Fruit fly (Drosophila melanogaster) whole organism, embryonic: Measurements from ENCODE around the gene put.
A peak's percentile ranks its signal among the peaks of the same experiment; 100 is the strongest.

Source experiments
- ATbp ChIP-seq: fragments of 200-800 bp; sonication (Bioruptor generic); optimal IDR thresholded peaks from 2 replicates; lab custom pipeline; 2017; ENCODE audit warnings: missing biosample characterization, mild to moderate bottlenecking, missing genetic modification characterization, missing genetic modification reagents
- CG11398 ChIP-seq: fragments of 200-800 bp; sonication (Bioruptor generic); optimal IDR thresholded peaks from 2 replicates; lab custom pipeline; 2016; ENCODE audit warnings: missing biosample characterization, missing genetic modification characterization
- CG11560 ChIP-seq: fragments of 200-800 bp; sonication (Bioruptor generic); IDR thresholded peaks from 3 replicates; pipeline ENCODE4 v1.3.6; 2022; ENCODE audit warnings: missing biosample characterization, missing genetic modification characterization
- CG13123 ChIP-seq: fragments of 200-800 bp; sonication (Bioruptor generic); optimal IDR thresholded peaks from 2 replicates; lab custom pipeline; 2016; ENCODE audit warnings: missing biosample characterization, missing genetic modification characterization
- CG14014 ChIP-seq: fragments of 200-800 bp; sonication (Bioruptor generic); IDR thresholded peaks from 2 replicates; pipeline ENCODE4 v1.3.6; 2022; ENCODE audit warnings: missing biosample characterization, missing genetic modification characterization
- CG14667 ChIP-seq: fragments of 200-800 bp; sonication (Bioruptor generic); IDR thresholded peaks from 2 replicates; pipeline ENCODE4 v1.3.6; 2022; ENCODE audit warnings: missing biosample characterization, missing genetic modification characterization
- CG17359 ChIP-seq: fragments of 200-800 bp; sonication (Bioruptor generic); optimal IDR thresholded peaks from 3 replicates; lab custom pipeline; 2018; ENCODE audit warnings: missing biosample characterization, mild to moderate bottlenecking, missing genetic modification characterization, moderate library complexity
- CG17361 ChIP-seq: fragments of 200-800 bp; sonication (Bioruptor generic); IDR thresholded peaks from 3 replicates; pipeline ENCODE4 v1.3.6; 2022; ENCODE audit warnings: missing biosample characterization, missing genetic modification characterization
- CG2120 ChIP-seq: fragments of 200-800 bp; sonication (Bioruptor generic); optimal IDR thresholded peaks from 3 replicates; lab custom pipeline; 2016; ENCODE audit warnings: missing biosample characterization, missing genetic modification characterization
- CG2875 ChIP-seq: fragments of 200-800 bp; sonication (Bioruptor generic); optimal IDR thresholded peaks from 2 replicates; lab custom pipeline; 2017; ENCODE audit warnings: missing biosample characterization, mild to moderate bottlenecking, missing genetic modification characterization, missing genetic modification reagents
- CG30431 ChIP-seq: fragments of 200-800 bp; sonication (Bioruptor generic); optimal IDR thresholded peaks from 2 replicates; lab custom pipeline; 2017; ENCODE audit warnings: missing biosample characterization, missing genetic modification characterization
- CG3163 ChIP-seq: fragments of 200-800 bp; sonication (Bioruptor generic); optimal IDR thresholded peaks from 3 replicates; lab custom pipeline; 2016; ENCODE audit warnings: missing biosample characterization, missing genetic modification characterization
- CG34376 ChIP-seq: fragments of 200-800 bp; sonication (Bioruptor generic); optimal IDR thresholded peaks from 2 replicates; lab custom pipeline; 2018; ENCODE audit warnings: missing biosample characterization, mild to moderate bottlenecking, missing genetic modification characterization
- CG4282 ChIP-seq: fragments of 200-800 bp; sonication (Bioruptor generic); optimal IDR thresholded peaks from 2 replicates; lab custom pipeline; 2016; ENCODE audit warnings: missing biosample characterization, missing genetic modification characterization
- CG4707 ChIP-seq: fragments of 200-800 bp; sonication (Bioruptor generic); optimal IDR thresholded peaks from 2 replicates; lab custom pipeline; 2018; ENCODE audit warnings: missing biosample characterization, mild to moderate bottlenecking, missing genetic modification characterization, moderate library complexity
- CG4854 ChIP-seq: fragments of 200-800 bp; sonication (Bioruptor generic); optimal IDR thresholded peaks from 2 replicates; lab custom pipeline; 2016; ENCODE audit warnings: missing biosample characterization, missing genetic modification characterization, inconsistent platforms
- CG6272 ChIP-seq: fragments of 200-800 bp; sonication (Bioruptor generic); IDR thresholded peaks from 2 replicates; pipeline ENCODE4 v1.3.6; 2022; ENCODE audit warnings: missing biosample characterization, missing genetic modification characterization
- CG6654 ChIP-seq: fragments of 200-800 bp; sonication (Bioruptor generic); optimal IDR thresholded peaks from 2 replicates; lab custom pipeline; 2017; ENCODE audit warnings: missing biosample characterization, mild to moderate bottlenecking, missing genetic modification characterization
- CG7372 ChIP-seq: fragments of 200-800 bp; sonication (Bioruptor generic); IDR thresholded peaks from 2 replicates; pipeline ENCODE4 v1.3.6; 2022; ENCODE audit warnings: missing biosample characterization, missing genetic modification characterization
- CG8281 ChIP-seq: fragments of 200-800 bp; sonication (Bioruptor generic); optimal IDR thresholded peaks from 2 replicates; lab custom pipeline; 2018; ENCODE audit warnings: missing biosample characterization, mild to moderate bottlenecking, missing genetic modification characterization, moderate library complexity
- CG8478 ChIP-seq: fragments of >200 bp; optimal IDR thresholded peaks from 2 replicates; lab custom pipeline; 2018
- Hsf ChIP-seq: fragments of 200-800 bp; sonication (Bioruptor generic); optimal IDR thresholded peaks from 3 replicates; lab custom pipeline; 2016; ENCODE audit warnings: missing biosample characterization, missing genetic modification characterization
- Max ChIP-seq: fragments of 200-800 bp; sonication (Bioruptor generic); optimal IDR thresholded peaks from 2 replicates; lab custom pipeline; 2016; ENCODE audit warnings: missing biosample characterization, mild to moderate bottlenecking, missing genetic modification characterization
- NK7.1 ChIP-seq: fragments of 200-800 bp; sonication (Bioruptor generic); optimal IDR thresholded peaks from 3 replicates; lab custom pipeline; 2016; ENCODE audit warnings: missing biosample characterization, missing genetic modification characterization
- NfI ChIP-seq: fragments of 200-800 bp; sonication (Bioruptor generic); optimal IDR thresholded peaks from 3 replicates; lab custom pipeline; 2018; ENCODE audit warnings: missing biosample characterization, mild to moderate bottlenecking, missing genetic modification characterization, moderate library complexity
- Ptx1 ChIP-seq: fragments of 200-800 bp; sonication (Bioruptor generic); IDR thresholded peaks from 2 replicates; pipeline ENCODE4 v1.3.6; 2022; ENCODE audit warnings: missing biosample characterization, missing genetic modification characterization
- Rx ChIP-seq: fragments of 200-800 bp; sonication (Bioruptor generic); IDR thresholded peaks from 2 replicates; pipeline ENCODE4 v1.3.6; 2022; ENCODE audit warnings: missing biosample characterization, missing genetic modification characterization
- Sox102F ChIP-seq: fragments of 200-800 bp; sonication (Bioruptor generic); optimal IDR thresholded peaks from 2 replicates; lab custom pipeline; 2018; ENCODE audit warnings: missing biosample characterization, mild to moderate bottlenecking, missing genetic modification characterization, moderate library complexity
- Sry-β ChIP-seq: fragments of 200-800 bp; sonication (Bioruptor generic); optimal IDR thresholded peaks from 2 replicates; lab custom pipeline; 2018; ENCODE audit warnings: missing biosample characterization, mild to moderate bottlenecking, missing genetic modification characterization, moderate library complexity
- Ssrp ChIP-seq: fragments of 200-800 bp; sonication (Bioruptor generic); optimal IDR thresholded peaks from 2 replicates; lab custom pipeline; 2018; ENCODE audit warnings: missing biosample characterization, mild to moderate bottlenecking, missing genetic modification characterization, moderate library complexity
- Stat92E ChIP-seq, 3 experiments: fragments of >200 bp in 2 of 3; fragments of 200-800 bp in 1 of 3; sonication (Bioruptor generic) in 1 of 3; optimal IDR thresholded peaks; 2 replicates each; lab custom pipeline; 2017 to 2019; ENCODE audit warnings: missing biosample characterization in 3 of 3, missing genetic modification characterization in 3 of 3, mild to moderate bottlenecking in 1 of 3, moderate library complexity in 1 of 3
- ara ChIP-seq: fragments of 200-800 bp; sonication (Bioruptor generic); IDR thresholded peaks from 2 replicates; pipeline ENCODE4 v1.3.6; 2022; ENCODE audit warnings: missing biosample characterization, missing genetic modification characterization
- ato ChIP-seq: fragments of 200-800 bp; sonication (Bioruptor generic); IDR thresholded peaks from 2 replicates; pipeline ENCODE4 v1.3.6; 2022; ENCODE audit warnings: missing biosample characterization, missing genetic modification characterization; ENCODE audit not compliant: partially characterized antibody
- bab2 ChIP-seq: fragments of 200-800 bp; sonication (Bioruptor generic); optimal IDR thresholded peaks from 2 replicates; lab custom pipeline; 2016; ENCODE audit warnings: missing biosample characterization, missing genetic modification characterization
- chm ChIP-seq: fragments of 200-800 bp; sonication (Bioruptor generic); IDR thresholded peaks from 2 replicates; pipeline ENCODE4 v1.3.6; 2022; ENCODE audit warnings: missing biosample characterization, missing genetic modification characterization
- croc ChIP-seq: fragments of 200-800 bp; sonication (Bioruptor generic); conservative IDR thresholded peaks from 3 replicates; pipeline ENCODE4 v1.3.6; 2022; ENCODE audit warnings: missing biosample characterization, missing genetic modification characterization
- dmrt11E ChIP-seq: fragments of 200-800 bp; sonication (Bioruptor generic); optimal IDR thresholded peaks from 3 replicates; lab custom pipeline; 2018; ENCODE audit warnings: missing biosample characterization, mild to moderate bottlenecking, missing genetic modification characterization, moderate library complexity
- ewg ChIP-seq: fragments of 200-800 bp; sonication (Bioruptor generic); optimal IDR thresholded peaks from 3 replicates; lab custom pipeline; 2017; ENCODE audit warnings: mild to moderate bottlenecking, missing biosample characterization, missing genetic modification reagents, missing genetic modification characterization
- fd96Cb ChIP-seq: fragments of 200-800 bp; sonication (Bioruptor generic); optimal IDR thresholded peaks from 2 replicates; lab custom pipeline; 2018; ENCODE audit warnings: missing biosample characterization, mild to moderate bottlenecking, missing genetic modification characterization, moderate library complexity
- fu2 ChIP-seq: fragments of 200-800 bp; sonication (Bioruptor generic); optimal IDR thresholded peaks from 2 replicates; lab custom pipeline; 2016; ENCODE audit warnings: missing biosample characterization, missing genetic modification characterization
- grau ChIP-seq: fragments of 200-800 bp; optimal IDR thresholded peaks from 3 replicates; lab custom pipeline; 2019; ENCODE audit warnings: missing biosample characterization, mild to moderate bottlenecking, missing genetic modification characterization, moderate library complexity
- gt ChIP-seq: fragments of 200-800 bp; sonication (Bioruptor generic); IDR thresholded peaks from 2 replicates; pipeline ENCODE4 v1.3.6; 2022; ENCODE audit warnings: missing biosample characterization, missing genetic modification characterization
- lola ChIP-seq, 3 experiments: fragments of >200 bp in 2 of 3; fragments of 200-800 bp in 1 of 3; sonication (Bioruptor generic) in 1 of 3; optimal IDR thresholded peaks; 2 replicates each; lab custom pipeline; 2017 to 2019; ENCODE audit warnings: missing biosample characterization in 3 of 3, missing genetic modification characterization in 3 of 3, mild to moderate bottlenecking in 1 of 3, moderate library complexity in 1 of 3
- nerfin-2 ChIP-seq: fragments of 200-800 bp; sonication (Bioruptor generic); IDR thresholded peaks from 2 replicates; pipeline ENCODE4 v1.3.6; 2022; ENCODE audit warnings: missing biosample characterization, missing genetic modification characterization; ENCODE audit not compliant: partially characterized antibody
- nmo ChIP-seq: fragments of 200-800 bp; sonication (Bioruptor generic); optimal IDR thresholded peaks from 2 replicates; lab custom pipeline; 2018; ENCODE audit warnings: missing biosample characterization, mild to moderate bottlenecking, missing genetic modification characterization, moderate library complexity
- phol ChIP-seq: fragments of 200-800 bp; sonication (Bioruptor generic); optimal IDR thresholded peaks from 3 replicates; lab custom pipeline; 2018; ENCODE audit warnings: missing biosample characterization, mild to moderate bottlenecking, missing genetic modification characterization, moderate library complexity
- shn ChIP-seq: fragments of 200-800 bp; sonication (Bioruptor generic); optimal IDR thresholded peaks from 3 replicates; lab custom pipeline; 2016; ENCODE audit warnings: missing biosample characterization, missing genetic modification characterization
- sob ChIP-seq: fragments of 200-800 bp; sonication (Bioruptor generic); IDR thresholded peaks from 2 replicates; pipeline ENCODE4 v1.3.6; 2022; ENCODE audit warnings: missing biosample characterization, missing genetic modification characterization
- toy ChIP-seq: fragments of 200-800 bp; sonication (Bioruptor generic); IDR thresholded peaks from 2 replicates; pipeline ENCODE4 v1.3.6; 2022; ENCODE audit warnings: missing biosample characterization, missing genetic modification characterization
- trem ChIP-seq: fragments of 200-800 bp; optimal IDR thresholded peaks from 3 replicates; lab custom pipeline; 2019; ENCODE audit warnings: missing biosample characterization, mild to moderate bottlenecking, missing genetic modification characterization, moderate library complexity
- wor ChIP-seq: fragments of 200-800 bp; sonication (Bioruptor generic); IDR thresholded peaks from 2 replicates; pipeline ENCODE4 v1.3.6; 2022; ENCODE audit warnings: missing biosample characterization, missing genetic modification characterization

The put gene

DNA sequence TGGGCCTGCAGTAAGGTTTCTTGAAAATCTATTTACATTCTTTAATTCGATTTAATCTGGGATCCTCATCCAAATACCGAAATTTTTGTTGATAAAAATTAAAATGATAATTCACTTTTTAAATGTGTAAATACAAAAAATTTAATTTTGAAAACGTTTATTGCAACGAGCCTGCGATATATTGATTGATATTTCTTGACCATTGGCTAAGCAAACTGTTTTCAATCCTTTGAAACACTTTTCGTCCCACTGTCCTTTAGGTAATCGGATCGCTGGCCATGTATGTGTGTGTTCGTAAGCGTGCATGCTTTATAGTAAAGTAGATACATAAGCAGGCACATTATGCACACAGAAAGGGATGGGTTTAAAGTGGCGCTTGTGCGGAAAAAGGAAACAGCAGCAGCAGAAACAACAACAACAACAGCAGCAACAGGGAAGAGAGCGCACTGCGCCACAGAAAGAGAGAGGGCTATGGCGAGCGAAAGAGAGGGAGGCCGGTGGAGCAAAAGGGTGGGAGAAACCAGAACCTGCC lies 1.3 kb downstream of the put start (continued):
- TF ChIP-seq Max (GFP tag; lab: Kevin White, UChicago): peak; percentile 30
- TF ChIP-seq CG8281 (tag; lab: Kevin White, UChicago): no peak
- no peak for TF ChIP-seq chm
- no peak for TF ChIP-seq CG14014 (GFP tag; lab: Robert Waterston, UW)
- peak; percentile 5 for TF ChIP-seq CG4854 (GFP tag; lab: Kevin White, UChicago)
- no peak for TF ChIP-seq CG14667 (GFP tag; lab: Robert Waterston, UW)
- no peak for TF ChIP-seq CG2120 (GFP tag; lab: Kevin White, UChicago)
- peak; percentile 26 for TF ChIP-seq trem (tag; lab: Kevin White, UChicago)
- TF ChIP-seq grau (tag; lab: Kevin White, UChicago): no peak
- TF ChIP-seq lola (GFP tag; optimal IDR thresholded peaks at IDR 0.05; lab: Kevin White, UChicago): peak in 1 of 3 experiments; percentile 83
- TF ChIP-seq shn: peak; percentile 43
- TF ChIP-seq Ssrp (tag; lab: Kevin White, UChicago): peak; percentile 63
- TF ChIP-seq CG2875 (GFP tag; lab: Kevin White, UChicago): peak; percentile 61
- TF ChIP-seq ara: peak; percentile 42; the same call in 1 of the 2 replicates
- TF ChIP-seq CG34376 (GFP tag; lab: Kevin White, UChicago): no peak
- TF ChIP-seq CG13123 (GFP tag; lab: Kevin White, UChicago): no peak
- no peak for TF ChIP-seq CG6272 (GFP tag; lab: Robert Waterston, UW)
- peak; percentile 73 for TF ChIP-seq phol (tag; lab: Kevin White, UChicago)
- no peak for TF ChIP-seq wor (GFP tag; lab: Robert Waterston, UW)
- no peak for TF ChIP-seq NK7.1 (GFP tag; lab: Kevin White, UChicago)
- peak; percentile 19 for TF ChIP-seq CG30431 (GFP tag; lab: Kevin White, UChicago)
- peak; percentile 50 for TF ChIP-seq CG17359 (tag; lab: Kevin White, UChicago)
- peak; percentile 44 for TF ChIP-seq fd96Cb
- TF ChIP-seq croc (GFP tag; lab: Robert Waterston, UW): peak; percentile 40; the same call in 1 of the 3 replicates
- peak; percentile 57 for TF ChIP-seq Hsf (GFP tag; lab: Kevin White, UChicago)
- peak; percentile 43 for TF ChIP-seq ewg (GFP tag; lab: Kevin White, UChicago)
- peak; percentile 64 for TF ChIP-seq Sox102F
- TF ChIP-seq NfI (GFP tag; lab: Kevin White, UChicago): no peak
- TF ChIP-seq Rx (GFP tag; lab: Robert Waterston, UW): no peak
- no peak for TF ChIP-seq nerfin-2 (GFP tag; lab: Robert Waterston, UW)
- TF ChIP-seq CG17361 (GFP tag; lab: Robert Waterston, UW): peak; percentile 75; the same call in 2 of the 3 replicates
- peak; percentile 9 for TF ChIP-seq ATbp (GFP tag; lab: Kevin White, UChicago)
- TF ChIP-seq Ptx1: peak; percentile 46
- no peak for TF ChIP-seq fu2 (GFP tag; lab: Kevin White, UChicago)
- no peak for TF ChIP-seq sob (GFP tag; lab: Robert Waterston, UW)
- no peak for TF ChIP-seq toy
- peak; percentile 90 for TF ChIP-seq dmrt11E
- no peak for TF ChIP-seq CG11560 (tag; lab: Robert Waterston, UW)
- TF ChIP-seq ato: no peak
- TF ChIP-seq CG4707 (GFP tag; lab: Kevin White, UChicago): peak; percentile 92
- TF ChIP-seq gt (GFP tag; lab: Robert Waterston, UW): no peak
- no peak for TF ChIP-seq Sry-β
- no peak for TF ChIP-seq CG6654 (GFP tag; lab: Kevin White, UChicago)
- no peak for TF ChIP-seq CG3163 (GFP tag; lab: Kevin White, UChicago)
- TF ChIP-seq CG7372 (GFP tag; lab: Robert Waterston, UW): no peak
- peak; percentile 20 for TF ChIP-seq bab2 (GFP tag; lab: Kevin White, UChicago)
- no peak for TF ChIP-seq CG11398 (GFP tag; lab: Kevin White, UChicago)
- TF ChIP-seq nmo (GFP tag; lab: Kevin White, UChicago): peak; percentile 78
- TF ChIP-seq Stat92E (GFP tag; optimal IDR thresholded peaks at IDR 0.05; lab: Kevin White, UChicago): peak in 1 of 3 experiments; percentile 31
- TF ChIP-seq CG8478 (lab: Kevin White, UChicago): no peak
- peak; percentile 69 for TF ChIP-seq CG4282 (GFP tag; lab: Kevin White, UChicago)
